Fruit fly (Drosophila melanogaster): ENCODE measurements around the gene CG9119.
A peak's percentile ranks its signal among the peaks of the same experiment; 100 is the strongest.

The CG9119 gene

dm6 chr3L:1188936-1189659 lies 15.5 kb downstream of the CG9119 start, which contains the start of gene CG13912:
Gene CG13912 (plus strand): TSS chr3L:1189588.
- no peak for TF ChIP-seq cnc (optimal IDR thresholded peaks at IDR 0.05)
- TF ChIP-seq CG7101 (tag; optimal IDR thresholded peaks at IDR 0.05), result peak; percentile 3
- no peak for TF ChIP-seq Crg-1 (GFP tag; optimal IDR thresholded peaks at IDR 0.05)
- TF ChIP-seq bab1 (GFP tag; optimal IDR thresholded peaks at IDR 0.05), result no peak
- no peak for TF ChIP-seq CG5204 (GFP tag; optimal IDR thresholded peaks at IDR 0.05)
- no peak for TF ChIP-seq ovo (GFP tag; optimal IDR thresholded peaks at IDR 0.05)
- no peak for TF ChIP-seq CG14711 (tag; optimal IDR thresholded peaks at IDR 0.05)
- peak; percentile 10 for TF ChIP-seq tj (GFP tag; optimal IDR thresholded peaks at IDR 0.05)
- no peak for TF ChIP-seq Clk (GFP tag; optimal IDR thresholded peaks at IDR 0.05)
- no peak for TF ChIP-seq CG11617 (GFP tag; optimal IDR thresholded peaks at IDR 0.05)
- TF ChIP-seq CG12768 (GFP tag; optimal IDR thresholded peaks at IDR 0.05), result peak; percentile 59
- TF ChIP-seq Hr96 (GFP tag; optimal IDR thresholded peaks at IDR 0.05), result peak; percentile 36
- TF ChIP-seq CG1620 (GFP tag; optimal IDR thresholded peaks at IDR 0.05), result no peak
- no peak for TF ChIP-seq pad (GFP tag; optimal IDR thresholded peaks at IDR 0.05)
- TF ChIP-seq cic (GFP tag; optimal IDR thresholded peaks at IDR 0.05), result peak; percentile 53
- TF ChIP-seq CG7045 (GFP tag; optimal IDR thresholded peaks at IDR 0.05), result no peak
- TF ChIP-seq CG33017 (tag; optimal IDR thresholded peaks at IDR 0.05), result peak; percentile 12
- TF ChIP-seq kay (GFP tag; ENCODE audit: borderline replicate concordance), result peak; percentile 93
- peak; percentile 87 for TF ChIP-seq Mnt (GFP tag; optimal IDR thresholded peaks at IDR 0.05)
- no peak for TF ChIP-seq toe (GFP tag; optimal IDR thresholded peaks at IDR 0.05)

- TF ChIP-seq CG1620 (GFP tag; optimal IDR thresholded peaks at IDR 0.05) (no peak), Crg-1 (GFP tag; optimal IDR thresholded peaks at IDR 0.05) (no peak), cic (GFP tag; optimal IDR thresholded peaks at IDR 0.05) (no peak), CG14711 (tag; optimal IDR thresholded peaks at IDR 0.05) (no peak), ovo (GFP tag; optimal IDR thresholded peaks at IDR 0.05) (no peak), CG33017 (tag; optimal IDR thresholded peaks at IDR 0.05) (no peak), CG7101 (tag; optimal IDR thresholded peaks at IDR 0.05) (no peak), CG5204 (GFP tag; optimal IDR thresholded peaks at IDR 0.05) (no peak), cnc (optimal IDR thresholded peaks at IDR 0.05) (no peak), Mnt (GFP tag; optimal IDR thresholded peaks at IDR 0.05) (no peak), toe (GFP tag; optimal IDR thresholded peaks at IDR 0.05) (no peak)
These were observed 21.1 kb downstream of the CG9119 start for dm6 chr3L:1183467-1183866.

- peak; percentile 10 for TF ChIP-seq tj (GFP tag; optimal IDR thresholded peaks at IDR 0.05)
- TF ChIP-seq CG7045 (GFP tag; optimal IDR thresholded peaks at IDR 0.05), result no peak
- TF ChIP-seq CG11617 (GFP tag; optimal IDR thresholded peaks at IDR 0.05), result peak; percentile 1
- TF ChIP-seq pad (GFP tag; optimal IDR thresholded peaks at IDR 0.05), result peak; percentile 97
- no peak for TF ChIP-seq toe (GFP tag; optimal IDR thresholded peaks at IDR 0.05)
These were observed 26.4 kb downstream of the CG9119 start for dm6 chr3L:1178115-1178583.

dm6 chr3L:1177085-1177484 lies 27.5 kb downstream of the CG9119 start, which contains the start of gene bab2:
Gene bab2 (minus strand): TSS chr3L:1177276.
- TF ChIP-seq CG14711 (tag; optimal IDR thresholded peaks at IDR 0.05), result peak; percentile 2
- TF ChIP-seq Hr96 (GFP tag; optimal IDR thresholded peaks at IDR 0.05), result no peak
- peak; percentile 1 for TF ChIP-seq CG7101 (tag; optimal IDR thresholded peaks at IDR 0.05)
- TF ChIP-seq CG5204 (GFP tag; optimal IDR thresholded peaks at IDR 0.05), result no peak
- TF ChIP-seq CG7045 (GFP tag; optimal IDR thresholded peaks at IDR 0.05), result no peak
- no peak for TF ChIP-seq Clk (GFP tag; optimal IDR thresholded peaks at IDR 0.05)
- no peak for TF ChIP-seq tj (GFP tag; optimal IDR thresholded peaks at IDR 0.05)
- no peak for TF ChIP-seq kay (GFP tag; ENCODE audit: borderline replicate concordance)
- TF ChIP-seq CG1620 (GFP tag; optimal IDR thresholded peaks at IDR 0.05), result no peak
- no peak for TF ChIP-seq CG11617 (GFP tag; optimal IDR thresholded peaks at IDR 0.05)
- TF ChIP-seq bab1 (GFP tag; optimal IDR thresholded peaks at IDR 0.05), result no peak
- peak; percentile 55 for TF ChIP-seq cic (GFP tag; optimal IDR thresholded peaks at IDR 0.05)
- TF ChIP-seq CG33017 (tag; optimal IDR thresholded peaks at IDR 0.05), result no peak
- TF ChIP-seq toe (GFP tag; optimal IDR thresholded peaks at IDR 0.05), result no peak
- TF ChIP-seq Mnt (GFP tag; optimal IDR thresholded peaks at IDR 0.05), result no peak

- TF ChIP-seq cic (GFP tag; optimal IDR thresholded peaks at IDR 0.05), result no peak
- no peak for TF ChIP-seq CG12768 (GFP tag; optimal IDR thresholded peaks at IDR 0.05)
- no peak for TF ChIP-seq kay (GFP tag; ENCODE audit: borderline replicate concordance)
- TF ChIP-seq CG11617 (GFP tag; optimal IDR thresholded peaks at IDR 0.05), result no peak
- no peak for TF ChIP-seq CG7045 (GFP tag; optimal IDR thresholded peaks at IDR 0.05)
- TF ChIP-seq cnc (optimal IDR thresholded peaks at IDR 0.05), result no peak
- no peak for TF ChIP-seq tj (GFP tag; optimal IDR thresholded peaks at IDR 0.05)
- TF ChIP-seq CG33017 (tag; optimal IDR thresholded peaks at IDR 0.05), result no peak
- TF ChIP-seq Crg-1 (GFP tag; optimal IDR thresholded peaks at IDR 0.05), result no peak
- TF ChIP-seq CG14711 (tag; optimal IDR thresholded peaks at IDR 0.05), result no peak
- no peak for TF ChIP-seq CG5204 (GFP tag; optimal IDR thresholded peaks at IDR 0.05)
- TF ChIP-seq CG7101 (tag; optimal IDR thresholded peaks at IDR 0.05), result no peak
- TF ChIP-seq Mnt (GFP tag; optimal IDR thresholded peaks at IDR 0.05), result no peak
- TF ChIP-seq Hr96 (GFP tag; optimal IDR thresholded peaks at IDR 0.05), result no peak
- no peak for TF ChIP-seq bab1 (GFP tag; optimal IDR thresholded peaks at IDR 0.05)
These were observed 28.1 kb downstream of the CG9119 start for dm6 chr3L:1176515-1176914.

dm6 chr3L:1172858-1173257 lies 31.7 kb downstream of the CG9119 start:
- TF ChIP-seq pad (GFP tag; optimal IDR thresholded peaks at IDR 0.05) (no peak), CG14711 (tag; optimal IDR thresholded peaks at IDR 0.05) (no peak), Crg-1 (GFP tag; optimal IDR thresholded peaks at IDR 0.05) (no peak), Mnt (GFP tag; optimal IDR thresholded peaks at IDR 0.05) (no peak), Clk (GFP tag; optimal IDR thresholded peaks at IDR 0.05) (no peak), Hr96 (GFP tag; optimal IDR thresholded peaks at IDR 0.05) (no peak), ovo (GFP tag; optimal IDR thresholded peaks at IDR 0.05) (no peak), CG7101 (tag; optimal IDR thresholded peaks at IDR 0.05) (no peak)

Measured in whole organism, adult.